Worm (Caenorhabditis elegans) whole organism, late embryonic: ENCODE results near the gene ptpn-22.
A peak's percentile ranks its signal among the peaks of the same experiment; 100 is the strongest.

Source experiments
- K02D7.2 ChIP-seq: sonication (generic microtip); optimal IDR thresholded peaks from 2 replicates; lab custom pipeline; 2017; ENCODE audit warnings: mild to moderate bottlenecking, missing genetic modification characterization, missing compliant biosample characterization
- K09A11.1 ChIP-seq: sonication (generic microtip); optimal IDR thresholded peaks from 2 replicates; lab custom pipeline; 2017; ENCODE audit warnings: antibody characterized with exemption, mild to moderate bottlenecking, missing genetic modification characterization, missing compliant biosample characterization; ENCODE audit not compliant: insufficient read depth
- T23F11.4 ChIP-seq: fragments of 200-800 bp; sonication (Bioruptor generic); optimal IDR thresholded peaks from 2 replicates; lab custom pipeline; 2018; ENCODE audit warnings: mild to moderate bottlenecking, missing genetic modification characterization, missing compliant biosample characterization
- ahr-1 ChIP-seq: sonication (generic microtip); optimal IDR thresholded peaks from 2 replicates; lab custom pipeline; 2016; ENCODE audit warnings: missing genetic modification characterization, missing compliant biosample characterization
- ama-1 ChIP-seq: fragments of 150-350 bp; optimal IDR thresholded peaks from 2 replicates; lab custom pipeline; 2014
- ceh-14 ChIP-seq: sonication (generic microtip); optimal IDR thresholded peaks from 2 replicates; lab custom pipeline; 2016; ENCODE audit warnings: missing genotype, missing genetic modification characterization, missing compliant biosample characterization
- ceh-18 ChIP-seq: sonication (generic microtip); optimal IDR thresholded peaks from 2 replicates; lab custom pipeline; 2016; ENCODE audit warnings: missing genetic modification characterization, missing compliant biosample characterization
- ceh-2 ChIP-seq: sonication (generic microtip); optimal IDR thresholded peaks from 2 replicates; lab custom pipeline; 2016; ENCODE audit warnings: missing genotype, missing genetic modification characterization, missing compliant biosample characterization
- ceh-22 ChIP-seq: sonication (generic microtip); optimal IDR thresholded peaks from 2 replicates; lab custom pipeline; 2017; ENCODE audit warnings: missing biosample characterization, missing genetic modification characterization
- ceh-24 ChIP-seq: sonication (generic microtip); optimal IDR thresholded peaks from 2 replicates; lab custom pipeline; 2016; ENCODE audit warnings: mild to moderate bottlenecking, missing genetic modification characterization, missing compliant biosample characterization
- ceh-30 ChIP-seq: fragments of 150-350 bp; optimal IDR thresholded peaks from 2 replicates; lab custom pipeline; 2014; ENCODE audit warnings: missing biosample characterization, missing genetic modification characterization
- ceh-31 ChIP-seq: sonication (generic microtip); optimal IDR thresholded peaks from 2 replicates; lab custom pipeline; 2016; ENCODE audit warnings: missing genetic modification characterization, missing compliant biosample characterization
- ceh-34 ChIP-seq: sonication (generic microtip); optimal IDR thresholded peaks from 2 replicates; lab custom pipeline; 2016; ENCODE audit warnings: mild to moderate bottlenecking, missing genetic modification characterization, missing compliant biosample characterization
- ceh-48 ChIP-seq: sonication (generic microtip); optimal IDR thresholded peaks from 2 replicates; lab custom pipeline; 2016; ENCODE audit warnings: missing genetic modification characterization, inconsistent platforms, missing compliant biosample characterization
- ceh-9 ChIP-seq: sonication (generic microtip); optimal IDR thresholded peaks from 2 replicates; lab custom pipeline; 2016; ENCODE audit warnings: mild to moderate bottlenecking, missing genetic modification characterization, inconsistent platforms, missing compliant biosample characterization
- che-1 ChIP-seq: sonication (generic microtip); optimal IDR thresholded peaks from 2 replicates; lab custom pipeline; 2016; ENCODE audit warnings: mild to moderate bottlenecking, missing genetic modification characterization, missing compliant biosample characterization
- dmd-4 ChIP-seq: sonication (generic microtip); optimal IDR thresholded peaks from 2 replicates; lab custom pipeline; 2016; ENCODE audit warnings: borderline replicate concordance, missing genetic modification characterization, missing compliant biosample characterization
- dve-1 ChIP-seq: sonication (generic microtip); optimal IDR thresholded peaks from 2 replicates; lab custom pipeline; 2017; ENCODE audit warnings: antibody characterized with exemption, mild to moderate bottlenecking, missing genetic modification characterization, missing compliant biosample characterization
- elt-4 ChIP-seq: sonication (generic microtip); optimal IDR thresholded peaks from 2 replicates; lab custom pipeline; 2016; ENCODE audit warnings: missing genetic modification characterization, missing compliant biosample characterization
- ets-4 ChIP-seq: sonication (generic microtip); optimal IDR thresholded peaks from 2 replicates; lab custom pipeline; 2016; ENCODE audit warnings: missing genetic modification characterization, missing compliant biosample characterization
- fax-1 ChIP-seq: sonication (generic microtip); optimal IDR thresholded peaks from 2 replicates; lab custom pipeline; 2016; ENCODE audit warnings: missing genotype, missing genetic modification characterization, missing compliant biosample characterization
- fkh-10 ChIP-seq: fragments of 150-350 bp; optimal IDR thresholded peaks from 2 replicates; lab custom pipeline; 2014; ENCODE audit warnings: missing biosample characterization, missing genetic modification reagents, missing genetic modification characterization
- fkh-6 ChIP-seq: sonication (generic microtip); optimal IDR thresholded peaks from 2 replicates; lab custom pipeline; 2016; ENCODE audit warnings: missing genetic modification characterization, missing compliant biosample characterization
- gmeb-2 ChIP-seq: sonication (generic microtip); optimal IDR thresholded peaks from 2 replicates; lab custom pipeline; 2016; ENCODE audit warnings: missing genetic modification characterization, inconsistent platforms, missing compliant biosample characterization
- hlh-15 ChIP-seq: sonication (generic microtip); optimal IDR thresholded peaks from 2 replicates; lab custom pipeline; 2016; ENCODE audit warnings: missing genetic modification characterization, missing compliant biosample characterization
- hlh-30 ChIP-seq: sonication (generic microtip); optimal IDR thresholded peaks from 2 replicates; lab custom pipeline; 2017; ENCODE audit warnings: antibody characterized with exemption, missing genetic modification characterization, missing compliant biosample characterization; ENCODE audit not compliant: insufficient read depth
- hlh-8 ChIP-seq: sonication (generic microtip); optimal IDR thresholded peaks from 2 replicates; lab custom pipeline; 2016; ENCODE audit warnings: missing genotype, missing genetic modification characterization, missing compliant biosample characterization
- lim-6 ChIP-seq: sonication (generic microtip); optimal IDR thresholded peaks from 2 replicates; lab custom pipeline; 2016; ENCODE audit warnings: missing genetic modification characterization, missing compliant biosample characterization
- madf-2 ChIP-seq: sonication (generic microtip); optimal IDR thresholded peaks from 2 replicates; lab custom pipeline; 2017; ENCODE audit warnings: missing genetic modification characterization, missing compliant biosample characterization
- mec-3 ChIP-seq: sonication (generic microtip); optimal IDR thresholded peaks from 2 replicates; lab custom pipeline; 2016; ENCODE audit warnings: borderline replicate concordance, missing genetic modification characterization, missing compliant biosample characterization
- nfya-1 ChIP-seq: sonication (generic microtip); optimal IDR thresholded peaks from 2 replicates; lab custom pipeline; 2017; ENCODE audit warnings: missing genetic modification characterization, mild to moderate bottlenecking, missing compliant biosample characterization, antibody characterized with exemption, moderate library complexity
- nhr-11 ChIP-seq: fragments of 150-350 bp; optimal IDR thresholded peaks from 2 replicates; lab custom pipeline; 2014; ENCODE audit warnings: missing biosample characterization, missing genetic modification characterization
- npax-4 ChIP-seq: sonication (generic microtip); optimal IDR thresholded peaks from 2 replicates; lab custom pipeline; 2016; ENCODE audit warnings: missing genetic modification characterization, missing compliant biosample characterization
- odd-2 ChIP-seq: sonication (generic microtip); optimal IDR thresholded peaks from 2 replicates; lab custom pipeline; 2017; ENCODE audit warnings: antibody characterized with exemption, mild to moderate bottlenecking, missing genetic modification characterization, missing compliant biosample characterization
- pag-3 ChIP-seq: sonication (generic microtip); optimal IDR thresholded peaks from 2 replicates; lab custom pipeline; 2016; ENCODE audit warnings: missing compliant biosample characterization, missing genetic modification characterization, borderline replicate concordance
- pat-9 ChIP-seq: fragments of 200-800 bp; sonication (Bioruptor generic); optimal IDR thresholded peaks from 2 replicates; lab custom pipeline; 2018; ENCODE audit warnings: mild to moderate bottlenecking, missing genetic modification characterization, moderate library complexity, missing compliant biosample characterization
- pax-1 ChIP-seq: fragments of 150-350 bp; optimal IDR thresholded peaks from 2 replicates; lab custom pipeline; 2014; ENCODE audit warnings: missing biosample characterization, missing genetic modification characterization
- pha-2 ChIP-seq: sonication (generic microtip); optimal IDR thresholded peaks from 2 replicates; lab custom pipeline; 2017; ENCODE audit warnings: mild to moderate bottlenecking, missing genetic modification characterization, missing compliant biosample characterization
- pqm-1 ChIP-seq: sonication (generic microtip); optimal IDR thresholded peaks from 2 replicates; lab custom pipeline; 2016; ENCODE audit warnings: missing genetic modification characterization, missing compliant biosample characterization
- ref-2 ChIP-seq: sonication (generic microtip); optimal IDR thresholded peaks from 2 replicates; lab custom pipeline; 2016; ENCODE audit warnings: missing genetic modification characterization, missing compliant biosample characterization
- sox-4 ChIP-seq: sonication (generic microtip); optimal IDR thresholded peaks from 2 replicates; lab custom pipeline; 2017; ENCODE audit warnings: mild to moderate bottlenecking, missing genetic modification characterization, inconsistent platforms, missing compliant biosample characterization
- syd-9 ChIP-seq: sonication (generic microtip); optimal IDR thresholded peaks from 2 replicates; lab custom pipeline; 2016; ENCODE audit warnings: mild to moderate bottlenecking, missing genetic modification characterization, moderate library complexity, missing compliant biosample characterization
- tbx-2 ChIP-seq: sonication (generic microtip); optimal IDR thresholded peaks from 2 replicates; lab custom pipeline; 2016; ENCODE audit warnings: missing genetic modification characterization, missing compliant biosample characterization
- tbx-7 ChIP-seq: sonication (generic microtip); optimal IDR thresholded peaks from 2 replicates; lab custom pipeline; 2016; ENCODE audit warnings: missing genotype, missing genetic modification characterization, missing compliant biosample characterization
- unc-42 ChIP-seq: sonication (generic microtip); optimal IDR thresholded peaks from 2 replicates; lab custom pipeline; 2016; ENCODE audit warnings: missing genotype, missing genetic modification characterization, missing compliant biosample characterization
- unc-55 ChIP-seq: sonication (generic microtip); optimal IDR thresholded peaks from 2 replicates; lab custom pipeline; 2017; ENCODE audit warnings: missing biosample characterization, missing genetic modification reagents, missing genetic modification characterization
- unc-86 ChIP-seq: sonication (generic microtip); optimal IDR thresholded peaks from 2 replicates; lab custom pipeline; 2016; ENCODE audit warnings: missing genetic modification characterization, missing compliant biosample characterization

Gene ptpn-22

DNA sequence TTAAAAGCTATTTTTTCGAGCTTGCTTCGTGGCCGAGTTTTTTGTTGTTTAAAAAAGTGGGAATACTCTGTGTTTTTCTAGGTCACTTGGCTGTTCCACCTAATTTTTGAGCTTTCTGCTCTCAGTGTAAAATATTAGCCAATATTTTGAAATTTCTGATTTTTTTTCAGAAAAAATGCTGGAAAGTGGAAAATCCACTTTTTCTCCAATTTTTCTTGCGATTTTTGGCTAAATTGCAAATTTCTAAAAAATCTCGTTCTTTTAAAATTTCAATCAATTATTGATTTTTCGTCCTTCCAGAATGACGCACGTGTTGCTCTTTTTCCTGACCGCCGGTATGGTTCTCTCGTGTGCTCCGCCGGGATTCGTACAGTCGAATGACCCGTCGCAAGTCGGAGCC, 33.1 kb downstream of the ptpn-22 start, which contains the start of gene K08D12.4:
K08D12.4 (plus strand) TSS at position 301 of the 400 bp plus-strand sequence.
- TF ChIP-seq pqm-1 (tag; lab: Kevin White, UChicago) (no peak), ceh-24 (tag; lab: Kevin White, UChicago) (no peak), ceh-22 (tag; lab: Kevin White, UChicago) (no peak), ceh-31 (tag; lab: Kevin White, UChicago) (no peak), ceh-2 (no peak), elt-4 (tag; lab: Kevin White, UChicago) (no peak), gmeb-2 (tag; lab: Kevin White, UChicago) (no peak), odd-2 (no peak), ahr-1 (tag; lab: Kevin White, UChicago) (no peak), ceh-9 (tag; lab: Kevin White, UChicago) (no peak), pat-9 (tag; lab: Kevin White, UChicago) (no peak), fkh-10 (GFP tag; lab: Kevin White, UChicago) (no peak), unc-86 (tag; lab: Kevin White, UChicago) (no peak), dmd-4 (tag; lab: Kevin White, UChicago) (no peak), hlh-15 (tag; lab: Kevin White, UChicago) (no peak), mec-3 (tag; lab: Kevin White, UChicago) (no peak), ceh-30 (tag; lab: Kevin White, UChicago) (no peak)
- TF ChIP-seq, all 69 proteins: peak for 0

ce11 chrIV:1699599-1699998, 40.5 kb downstream of the ptpn-22 start, which contains the start of gene bus-2:
Gene bus-2 (plus strand): TSS chrIV:1699899.
- TF ChIP-seq pax-1, result no peak
- no peak for TF ChIP-seq K09A11.1 (tag; lab: Kevin White, UChicago)
- TF ChIP-seq nhr-11 (tag; lab: Kevin White, UChicago), result no peak

DNA sequence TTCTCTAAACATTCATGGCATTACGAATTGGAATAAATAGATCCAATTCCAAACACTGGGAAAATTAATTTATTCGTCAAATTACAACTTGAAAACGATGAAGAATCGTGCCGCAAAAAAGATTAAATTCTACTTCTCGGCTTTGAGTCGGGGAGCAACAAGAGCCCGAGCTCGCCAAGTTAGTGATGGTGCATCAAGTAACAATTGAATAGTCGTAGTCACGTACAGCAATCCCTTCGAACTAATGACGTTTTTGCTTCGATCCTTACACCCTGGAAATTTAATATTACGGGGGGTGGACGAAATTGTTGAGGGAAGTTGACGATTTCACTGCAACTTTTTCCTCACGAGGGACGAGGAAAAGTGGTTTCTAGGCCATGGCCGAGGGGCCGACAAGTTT, 48.4 kb downstream of the ptpn-22 start:
- TF ChIP-seq ceh-48 (tag; lab: Kevin White, UChicago), result no peak
- TF ChIP-seq pqm-1 (tag; lab: Kevin White, UChicago), result no peak
- no peak for TF ChIP-seq nhr-11 (tag; lab: Kevin White, UChicago)
- TF ChIP-seq unc-42, result peak; percentile 80
- no peak for TF ChIP-seq madf-2 (tag; lab: Kevin White, UChicago)
- no peak for TF ChIP-seq ceh-30 (tag; lab: Kevin White, UChicago)
- no peak for TF ChIP-seq unc-55

DNA sequence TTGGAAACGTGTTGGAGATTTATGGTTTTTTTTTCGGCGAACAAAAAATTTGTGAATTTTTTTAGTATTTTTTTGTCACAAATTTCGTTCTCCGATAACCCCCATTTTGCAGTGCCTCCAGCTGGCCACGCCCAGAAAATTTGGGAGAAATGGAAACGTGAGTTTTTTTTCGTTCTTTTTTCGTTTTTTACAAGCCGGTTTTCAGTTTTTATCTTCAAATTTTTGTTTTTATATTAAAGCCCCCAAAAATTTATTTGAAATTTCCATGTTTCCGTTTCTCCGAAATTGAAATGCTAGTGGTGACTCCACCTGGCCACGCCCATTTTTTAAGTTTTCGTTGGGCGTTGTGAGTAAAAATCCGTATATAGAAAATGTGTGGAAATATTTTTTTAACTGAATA, 52.9 kb downstream of the ptpn-22 start:
- TF ChIP-seq che-1 (tag; lab: Kevin White, UChicago), result peak; percentile 29
- TF ChIP-seq ceh-14 (tag; lab: Kevin White, UChicago), result peak; percentile 92
- peak; percentile 98 for TF ChIP-seq ceh-31 (tag; lab: Kevin White, UChicago)
- peak; percentile 87 for TF ChIP-seq lim-6 (tag; lab: Kevin White, UChicago)
- TF ChIP-seq ref-2 (tag; lab: Kevin White, UChicago), result peak; percentile 94
- peak; percentile 94 for TF ChIP-seq tbx-2
- TF ChIP-seq nfya-1 (tag; lab: Kevin White, UChicago), result no peak
- peak; percentile 77 for TF ChIP-seq ets-4 (tag; lab: Kevin White, UChicago)
- TF ChIP-seq T23F11.4 (GFP tag; lab: Kevin White, UChicago), result no peak
- TF ChIP-seq ceh-18 (tag; lab: Kevin White, UChicago), result peak; percentile 2
- TF ChIP-seq dmd-4 (tag; lab: Kevin White, UChicago), result peak; percentile 82
- peak; percentile 80 for TF ChIP-seq fkh-6 (tag; lab: Kevin White, UChicago)
- no peak for TF ChIP-seq dve-1 (tag; lab: Kevin White, UChicago)
- TF ChIP-seq elt-4 (tag; lab: Kevin White, UChicago), result no peak
- TF ChIP-seq ama-1 (lab: Kevin White, UChicago), result no peak
- TF ChIP-seq hlh-30 (tag; lab: Kevin White, UChicago), result no peak
- TF ChIP-seq hlh-8 (tag; lab: Kevin White, UChicago), result peak; percentile 84
- peak; percentile 49 for TF ChIP-seq K02D7.2 (tag; lab: Kevin White, UChicago)
- peak; percentile 42 for TF ChIP-seq syd-9 (tag; lab: Kevin White, UChicago)
- no peak for TF ChIP-seq pag-3 (tag; lab: Kevin White, UChicago)
- TF ChIP-seq fax-1 (tag; lab: Kevin White, UChicago), result peak; percentile 85
- TF ChIP-seq npax-4 (tag; lab: Kevin White, UChicago), result no peak
- no peak for TF ChIP-seq fkh-10 (GFP tag; lab: Kevin White, UChicago)
- TF ChIP-seq ceh-34 (tag; lab: Kevin White, UChicago), result peak; percentile 64
- TF ChIP-seq ceh-24 (tag; lab: Kevin White, UChicago), result no peak
- TF ChIP-seq sox-4, result peak; percentile 11
- peak; percentile 79 for TF ChIP-seq ahr-1 (tag; lab: Kevin White, UChicago)
- TF ChIP-seq pha-2, result peak; percentile 47
- peak; percentile 96 for TF ChIP-seq tbx-7
- no peak for TF ChIP-seq K09A11.1 (tag; lab: Kevin White, UChicago)
